Worm (Caenorhabditis elegans): Measurements from ENCODE around the gene seip-1.

DNA sequence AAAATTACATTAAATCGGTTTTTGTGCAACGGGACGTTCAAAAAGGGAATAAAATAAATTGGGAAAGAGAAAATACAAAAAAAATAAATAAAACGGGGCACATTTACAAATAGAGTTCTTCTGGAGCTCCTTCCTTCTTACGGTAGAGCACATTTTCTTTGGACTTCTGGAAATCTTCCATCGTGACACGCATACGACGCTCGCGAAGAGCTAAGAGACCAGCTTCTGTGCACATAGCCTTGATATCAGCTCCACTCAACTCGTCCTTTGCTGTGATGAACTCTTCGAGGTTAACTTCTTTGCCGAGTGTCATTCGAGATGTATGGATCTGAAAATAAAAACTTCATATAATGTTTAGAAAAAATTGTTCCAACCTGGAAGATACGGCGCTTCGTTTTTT, 36.9 kb downstream of the seip-1 start:
- TF ChIP-seq sptf-1 (tag; optimal IDR thresholded peaks at IDR 0.05) (no peak), jun-1 (tag; optimal IDR thresholded peaks at IDR 0.05) (no peak), elt-2 (tag; optimal IDR thresholded peaks at IDR 0.05) (no peak), mep-1 (tag; optimal IDR thresholded peaks at IDR 0.05) (no peak), ceh-82 (tag; optimal IDR thresholded peaks at IDR 0.05) (no peak), ama-1 (optimal IDR thresholded peaks at IDR 0.05) (no peak), swsn-7 (tag; optimal IDR thresholded peaks at IDR 0.05) (no peak), ztf-4 (tag; optimal IDR thresholded peaks at IDR 0.05) (no peak), lin-39 (tag; optimal IDR thresholded peaks at IDR 0.05) (no peak), mdl-1 (tag; optimal IDR thresholded peaks at IDR 0.05) (no peak), nhr-90 (tag; optimal IDR thresholded peaks at IDR 0.05; ENCODE audit: poor library complexity) (no peak), lin-14 (GFP tag; optimal IDR thresholded peaks at IDR 0.05) (no peak)
